Fruit fly (Drosophila melanogaster) whole organism, wandering third instar larva: ENCODE results near the gene CG33160.

Experiments
- Abd-B ChIP-seq: fragments of >200 bp; optimal IDR thresholded peaks from 2 replicates; lab custom pipeline; 2017; ENCODE audit warnings: missing biosample characterization, missing genetic modification characterization
- CG32264 ChIP-seq: fragments of 200-800 bp; sonication (Bioruptor generic); optimal IDR thresholded peaks from 2 replicates; lab custom pipeline; 2016; ENCODE audit warnings: missing biosample characterization, missing genetic modification characterization
- CG9705 ChIP-seq: fragments of 200-800 bp; sonication (Bioruptor generic); optimal IDR thresholded peaks from 2 replicates; lab custom pipeline; 2018; ENCODE audit warnings: missing biosample characterization, mild to moderate bottlenecking, missing genetic modification characterization
- CrebA ChIP-seq: fragments of 200-800 bp; sonication (Bioruptor generic); optimal IDR thresholded peaks from 2 replicates; lab custom pipeline; 2016; ENCODE audit warnings: missing biosample characterization, mild to moderate bottlenecking, missing genetic modification characterization, borderline replicate concordance
- Dfd ChIP-seq: fragments of >200 bp; optimal IDR thresholded peaks from 2 replicates; lab custom pipeline; 2017; ENCODE audit warnings: missing biosample characterization, missing genetic modification characterization
- Dif ChIP-seq: fragments of 200-275, 200-300 bp; sonication (Bioruptor generic); optimal IDR thresholded peaks from 2 replicates; lab custom pipeline; 2018; ENCODE audit warnings: missing biosample characterization, missing genetic modification characterization; ENCODE audit not compliant: partially characterized antibody
- GATAd ChIP-seq: sonication (Bioruptor generic); optimal IDR thresholded peaks from 2 replicates; lab custom pipeline; 2016; ENCODE audit warnings: missing biosample characterization, missing genetic modification characterization
- HLH106 ChIP-seq: fragments of 200-800 bp; optimal IDR thresholded peaks from 3 replicates; lab custom pipeline; 2019; ENCODE audit warnings: missing biosample characterization, mild to moderate bottlenecking, missing genetic modification characterization, moderate library complexity
- Hnf4 ChIP-seq: fragments of 200-800 bp; sonication (Bioruptor generic); optimal IDR thresholded peaks from 2 replicates; lab custom pipeline; 2016; ENCODE audit warnings: missing biosample characterization, mild to moderate bottlenecking, missing genetic modification characterization
- Hr78 ChIP-seq: fragments of >200 bp; optimal IDR thresholded peaks from 2 replicates; lab custom pipeline; 2017; ENCODE audit warnings: missing biosample characterization, missing genetic modification characterization
- Hr83 ChIP-seq: fragments of 200-300 bp; sonication (Bioruptor generic); optimal IDR thresholded peaks from 2 replicates; lab custom pipeline; 2016; ENCODE audit warnings: missing biosample characterization, mild to moderate bottlenecking, missing genetic modification characterization, moderate library complexity; ENCODE audit not compliant: poor library complexity, severe bottlenecking
- Jra ChIP-seq: sonication (Bioruptor generic); optimal IDR thresholded peaks from 2 replicates; lab custom pipeline; 2016; ENCODE audit warnings: missing biosample characterization, missing genetic modification characterization
- Mio ChIP-seq: sonication (Bioruptor generic); optimal IDR thresholded peaks from 2 replicates; lab custom pipeline; 2016; ENCODE audit warnings: missing biosample characterization, missing genetic modification characterization
- Myc ChIP-seq: fragments of >200 bp; optimal IDR thresholded peaks from 2 replicates; lab custom pipeline; 2017
- N ChIP-seq: fragments of >200 bp; optimal IDR thresholded peaks from 2 replicates; lab custom pipeline; 2018; ENCODE audit warnings: missing biosample characterization, missing external identifiers, missing genetic modification characterization
- OdsH ChIP-seq: fragments of 200-800 bp; sonication (Bioruptor generic); optimal IDR thresholded peaks from 2 replicates; lab custom pipeline; 2016; ENCODE audit warnings: missing biosample characterization, mild to moderate bottlenecking, missing genetic modification characterization
- Rel ChIP-seq, 2 experiments: fragments of 200-800 bp; sonication (Bioruptor generic) in 1 of 2; optimal IDR thresholded peaks; 2 replicates in 1 of 2; 3 replicates in 1 of 2; lab custom pipeline; 2016 to 2019; ENCODE audit warnings: mild to moderate bottlenecking in 2 of 2, missing biosample characterization in 2 of 2, missing genetic modification characterization in 2 of 2, moderate library complexity in 1 of 2
- Sp1 ChIP-seq: fragments of 200-800 bp; sonication (Bioruptor generic); optimal IDR thresholded peaks from 3 replicates; lab custom pipeline; 2019; ENCODE audit warnings: missing biosample characterization, mild to moderate bottlenecking, missing genetic modification characterization, moderate library complexity
- Vsx2 ChIP-seq: fragments of 200-300, 225-300 bp; sonication (Bioruptor generic); optimal IDR thresholded peaks from 2 replicates; lab custom pipeline; 2018; ENCODE audit warnings: missing biosample characterization, missing genetic modification characterization; ENCODE audit not compliant: partially characterized antibody
- br ChIP-seq: fragments of 200-800 bp; sonication (Bioruptor generic); optimal IDR thresholded peaks from 2 replicates; lab custom pipeline; 2016; ENCODE audit warnings: missing biosample characterization, missing genetic modification characterization
- brk ChIP-seq: fragments of 200-800 bp; sonication (Bioruptor generic); optimal IDR thresholded peaks from 2 replicates; lab custom pipeline; 2016; ENCODE audit warnings: missing biosample characterization, mild to moderate bottlenecking, missing genetic modification characterization
- dl ChIP-seq, 2 experiments: fragments of 175-275, 200-275 bp in 1 of 2; fragments of 200-275 bp in 1 of 2; sonication (Bioruptor generic); optimal IDR thresholded peaks; lab custom pipeline; 2018; ENCODE audit warnings: mild to moderate bottlenecking in 2 of 2, missing biosample characterization in 2 of 2, missing genetic modification characterization in 2 of 2, moderate library complexity in 2 of 2; ENCODE audit not compliant: partially characterized antibody in 2 of 2, insufficient read depth in 1 of 2
- dmrt93B ChIP-seq: fragments of 200-800 bp; sonication (Bioruptor generic); optimal IDR thresholded peaks from 2 replicates; lab custom pipeline; 2018; ENCODE audit warnings: missing biosample characterization, mild to moderate bottlenecking, missing genetic modification characterization
- dsf ChIP-seq: sonication (Bioruptor generic); optimal IDR thresholded peaks from 2 replicates; lab custom pipeline; 2016; ENCODE audit warnings: missing biosample characterization, missing genetic modification characterization, borderline replicate concordance
- ey ChIP-seq: fragments of 200-800 bp; sonication (Bioruptor generic); optimal IDR thresholded peaks from 2 replicates; lab custom pipeline; 2016; ENCODE audit warnings: missing biosample characterization, missing genetic modification characterization
- foxo ChIP-seq, 2 experiments: fragments of 200-800 bp; sonication (Bioruptor generic); optimal IDR thresholded peaks; 2 replicates in 1 of 2; 3 replicates in 1 of 2; lab custom pipeline; 2016 to 2017; ENCODE audit warnings: missing biosample characterization in 2 of 2, missing genetic modification characterization in 2 of 2
- fru ChIP-seq: fragments of 200-800 bp; sonication (Bioruptor generic); optimal IDR thresholded peaks from 3 replicates; lab custom pipeline; 2016; ENCODE audit warnings: missing biosample characterization, mild to moderate bottlenecking, missing genetic modification characterization
- h ChIP-seq: fragments of 200-800 bp; sonication (Bioruptor generic); optimal IDR thresholded peaks from 3 replicates; lab custom pipeline; 2016; ENCODE audit warnings: missing biosample characterization, mild to moderate bottlenecking, missing genetic modification characterization
- jim ChIP-seq: fragments of 175-275, 200-325 bp; sonication (Bioruptor generic); optimal IDR thresholded peaks from 2 replicates; lab custom pipeline; 2016; ENCODE audit warnings: missing biosample characterization, mild to moderate bottlenecking, missing genetic modification characterization
- lola ChIP-seq: fragments of >200 bp; optimal IDR thresholded peaks from 2 replicates; lab custom pipeline; 2017; ENCODE audit warnings: missing biosample characterization, missing genetic modification characterization
- pan ChIP-seq: fragments of >200 bp; optimal IDR thresholded peaks from 2 replicates; lab custom pipeline; 2017
- psq ChIP-seq: fragments of 200-800 bp; sonication (Bioruptor generic); optimal IDR thresholded peaks from 3 replicates; lab custom pipeline; 2017; ENCODE audit warnings: missing biosample characterization, mild to moderate bottlenecking, missing genetic modification characterization, moderate library complexity
- rgr ChIP-seq: fragments of 200-800 bp; sonication (Bioruptor generic); optimal IDR thresholded peaks from 3 replicates; lab custom pipeline; 2016; ENCODE audit warnings: missing biosample characterization, mild to moderate bottlenecking, missing genetic modification characterization
- sage ChIP-seq: fragments of 200-800 bp; sonication (Bioruptor generic); optimal IDR thresholded peaks from 2 replicates; lab custom pipeline; 2016; ENCODE audit warnings: missing biosample characterization, mild to moderate bottlenecking, missing genetic modification characterization
- sv ChIP-seq: fragments of 200-800 bp; sonication (Bioruptor generic); optimal IDR thresholded peaks from 3 replicates; lab custom pipeline; 2016; ENCODE audit warnings: missing biosample characterization, missing genetic modification characterization
- tai ChIP-seq: sonication (Bioruptor generic); optimal IDR thresholded peaks from 2 replicates; lab custom pipeline; 2016; ENCODE audit warnings: missing biosample characterization, missing genetic modification characterization
- usp ChIP-seq: fragments of >200 bp; optimal IDR thresholded peaks from 2 replicates; lab custom pipeline; 2017; ENCODE audit warnings: missing biosample characterization, missing genetic modification characterization
- woc ChIP-seq: sonication (Bioruptor generic); optimal IDR thresholded peaks from 2 replicates; lab custom pipeline; 2016; ENCODE audit warnings: missing biosample characterization, mild to moderate bottlenecking, missing genetic modification characterization

Gene CG33160

dm6 chr3L:3240597-3241367 lies 34.6 kb upstream of the CG33160 start:
- TF ChIP-seq Hr83 (GFP tag; lab: Kevin White, UChicago): peak; percentile 17
- TF ChIP-seq CG9705: peak; percentile 80
- TF ChIP-seq dmrt93B (GFP tag; lab: Kevin White, UChicago): peak; percentile 93
- peak; percentile 79 for TF ChIP-seq woc (GFP tag; lab: Kevin White, UChicago)
- TF ChIP-seq Myc (lab: Kevin White, UChicago): no peak
- TF ChIP-seq foxo (GFP tag; optimal IDR thresholded peaks at IDR 0.05; lab: Kevin White, UChicago): peak; percentile 60 to 87
- TF ChIP-seq Vsx2 (GFP tag; lab: Kevin White, UChicago): no peak
- peak; percentile 97 for TF ChIP-seq HLH106 (tag; lab: Kevin White, UChicago)
- TF ChIP-seq OdsH: peak; percentile 90
- peak; percentile 30 for TF ChIP-seq GATAd (GFP tag; lab: Kevin White, UChicago)
- no peak for TF ChIP-seq Dif
- TF ChIP-seq pan (lab: Kevin White, UChicago): no peak
- peak; percentile 89 for TF ChIP-seq fru (GFP tag; lab: Kevin White, UChicago)
- TF ChIP-seq Rel (GFP tag; optimal IDR thresholded peaks at IDR 0.05; lab: Kevin White, UChicago): peak; percentile 75
- peak; percentile 80 for TF ChIP-seq Rel (tag; optimal IDR thresholded peaks at IDR 0.05; lab: Kevin White, UChicago)
- no peak for TF ChIP-seq Dfd (GFP tag; lab: Kevin White, UChicago)
- TF ChIP-seq Hr78 (GFP tag; lab: Kevin White, UChicago): no peak
- TF ChIP-seq Jra: peak; percentile 30
- no peak for TF ChIP-seq jim (GFP tag; lab: Kevin White, UChicago)
- TF ChIP-seq ey: peak; percentile 84
- peak; percentile 74 for TF ChIP-seq tai (GFP tag; lab: Kevin White, UChicago)
- peak; percentile 89 for TF ChIP-seq Hnf4
- peak; percentile 71 for TF ChIP-seq CrebA (GFP tag; lab: Kevin White, UChicago)
- TF ChIP-seq Abd-B (GFP tag; lab: Kevin White, UChicago): no peak
- TF ChIP-seq Mio (GFP tag; lab: Kevin White, UChicago): no peak
- TF ChIP-seq brk (GFP tag; lab: Kevin White, UChicago): peak; percentile 90
- TF ChIP-seq br (GFP tag; lab: Kevin White, UChicago): peak; percentile 85
- peak; percentile 85 for TF ChIP-seq CG32264 (GFP tag; lab: Kevin White, UChicago)
- TF ChIP-seq sv (GFP tag; lab: Kevin White, UChicago): no peak
- peak; percentile 94 for TF ChIP-seq psq
- peak; percentile 98 for TF ChIP-seq Sp1 (GFP tag; lab: Kevin White, UChicago)
- TF ChIP-seq sage: peak; percentile 85
- peak; percentile 94 for TF ChIP-seq rgr
- peak; percentile 91 for TF ChIP-seq h (GFP tag; lab: Kevin White, UChicago)

dm6 chr3L:3239785-3240596 lies 33.8 kb upstream of the CG33160 start:
- TF ChIP-seq lola (GFP tag; lab: Kevin White, UChicago) (no peak), Vsx2 (GFP tag; lab: Kevin White, UChicago) (no peak), Hr83 (GFP tag; lab: Kevin White, UChicago) (peak; percentile 68), tai (GFP tag; lab: Kevin White, UChicago) (peak; percentile 60), N (GFP tag; lab: Kevin White, UChicago) (no peak), CG9705 (no peak), br (GFP tag; lab: Kevin White, UChicago) (peak; percentile 46), dmrt93B (GFP tag; lab: Kevin White, UChicago) (no peak), pan (lab: Kevin White, UChicago) (no peak), Jra (peak; percentile 23), sv (GFP tag; lab: Kevin White, UChicago) (no peak), fru (GFP tag; lab: Kevin White, UChicago) (peak; percentile 72), Abd-B (GFP tag; lab: Kevin White, UChicago) (no peak), Sp1 (GFP tag; lab: Kevin White, UChicago) (peak; percentile 74), rgr (peak; percentile 82), Rel (GFP tag; optimal IDR thresholded peaks at IDR 0.05; lab: Kevin White, UChicago) (peak; percentile 20), Rel (tag; optimal IDR thresholded peaks at IDR 0.05; lab: Kevin White, UChicago) (peak; percentile 76), jim (GFP tag; lab: Kevin White, UChicago) (peak; percentile 45), usp (GFP tag; lab: Kevin White, UChicago) (no peak), Hnf4 (peak; percentile 71), sage (peak; percentile 25), Myc (lab: Kevin White, UChicago) (no peak), Mio (GFP tag; lab: Kevin White, UChicago) (no peak), OdsH (peak; percentile 76), CrebA (GFP tag; lab: Kevin White, UChicago) (peak; percentile 43), Dfd (GFP tag; lab: Kevin White, UChicago) (no peak), Hr78 (GFP tag; lab: Kevin White, UChicago) (no peak), Dif (no peak), dl (GFP tag; optimal IDR thresholded peaks at IDR 0.05; lab: Kevin White, UChicago; ENCODE audit: insufficient read depth in 1 of 2, partially characterized antibody in 2 of 2) (no peak), CG32264 (GFP tag; lab: Kevin White, UChicago) (peak; percentile 77), GATAd (GFP tag; lab: Kevin White, UChicago) (no peak), brk (GFP tag; lab: Kevin White, UChicago) (peak; percentile 37), dsf (GFP tag; lab: Kevin White, UChicago) (no peak), foxo (GFP tag; optimal IDR thresholded peaks at IDR 0.05; lab: Kevin White, UChicago) (peak in 1 of 2 experiments; percentile 69), psq (peak; percentile 89), h (GFP tag; lab: Kevin White, UChicago) (peak; percentile 57), woc (GFP tag; lab: Kevin White, UChicago) (peak; percentile 30), HLH106 (tag; lab: Kevin White, UChicago) (peak; percentile 23), ey (peak; percentile 84)
